Worm (Caenorhabditis elegans): ENCODE data around the gene famh-161.

famh-161 gene

ce11 chrV:20497537-20497936 is 36.4 kb downstream of the famh-161 start (continued):
- peak; percentile 42; the same call in 1 of the 2 replicates for TF ChIP-seq cebp-2 (GFP tag; IDR thresholded peaks at IDR 0.05)
- TF ChIP-seq die-1 (tag; optimal IDR thresholded peaks at IDR 0.05), result no peak
- TF ChIP-seq Y95B8A.8 (GFP tag; IDR thresholded peaks at IDR 0.05), result 0 out of 2 replicates have a peak, but pooled peaks have one; percentile 56
- no peak for TF ChIP-seq fkh-3 (tag; optimal IDR thresholded peaks at IDR 0.05)
- TF ChIP-seq hmg-20 (GFP tag; IDR thresholded peaks at IDR 0.05), result 0 out of 2 replicates have a peak, but pooled peaks have one; percentile 9
- 0 out of 2 replicates have a peak, but pooled peaks have one; percentile 27 for TF ChIP-seq nfyb-1 (GFP tag; IDR thresholded peaks at IDR 0.05)
- no peak for TF ChIP-seq aptf-3 (GFP tag; IDR thresholded peaks at IDR 0.05)
- no peak for TF ChIP-seq hrde-1 (tag; optimal IDR thresholded peaks at IDR 0.05; ENCODE audit: borderline replicate concordance)
- peak; percentile 41 for TF ChIP-seq F10E7.11 (tag; optimal IDR thresholded peaks at IDR 0.05)
- TF ChIP-seq F22D6.2 (tag; optimal IDR thresholded peaks at IDR 0.05), result no peak
- peak; percentile 57 for TF ChIP-seq lin-54 (GFP tag; optimal IDR thresholded peaks at IDR 0.05)
- peak; percentile 47 for TF ChIP-seq xnd-1 (tag; optimal IDR thresholded peaks at IDR 0.05)
- TF ChIP-seq F33H1.4 (GFP tag; IDR thresholded peaks at IDR 0.05), result 0 out of 2 replicates have a peak, but pooled peaks have one; percentile 14
- no peak for TF ChIP-seq aptf-2 (GFP tag; conservative IDR thresholded peaks at IDR 0.05)
- no peak for TF ChIP-seq ztf-6 (GFP tag; IDR thresholded peaks at IDR 0.05)
- no peak for TF ChIP-seq ceh-58 (GFP tag; IDR thresholded peaks at IDR 0.05)
- TF ChIP-seq ceh-100 (GFP tag; IDR thresholded peaks at IDR 0.05), result peak; percentile 46; the same call in 1 of the 2 replicates
- TF ChIP-seq F39B2.1 (GFP tag; IDR thresholded peaks at IDR 0.05), result no peak
- TF ChIP-seq let-607 (tag; optimal IDR thresholded peaks at IDR 0.05), result peak in 1 of 2 experiments; percentile 72
- TF ChIP-seq egl-18 (GFP tag; IDR thresholded peaks at IDR 0.05), result no peak
- no peak for TF ChIP-seq pha-4 (tag; optimal IDR thresholded peaks at IDR 0.05)
- no peak for TF ChIP-seq lin-35 (GFP tag; optimal IDR thresholded peaks at IDR 0.05)
- TF ChIP-seq sptf-2 (GFP tag; optimal IDR thresholded peaks at IDR 0.05), result no peak
- 0 out of 2 replicates have a peak, but pooled peaks have one; percentile 65 for TF ChIP-seq Y53G8AR.9 (GFP tag; conservative IDR thresholded peaks at IDR 0.05)
- TF ChIP-seq ztf-28 (GFP tag; IDR thresholded peaks at IDR 0.05), result no peak
- TF ChIP-seq C06A6.2 (GFP tag; conservative IDR thresholded peaks at IDR 0.05), result no peak
- peak; percentile 21 for TF ChIP-seq athp-1 (tag; optimal IDR thresholded peaks at IDR 0.05)
- peak; percentile 74 for TF ChIP-seq nhr-90 (tag; optimal IDR thresholded peaks at IDR 0.05)
- TF ChIP-seq tbp1 (GFP tag; optimal IDR thresholded peaks at IDR 0.05), result peak; percentile 45
- no peak for TF ChIP-seq ceh-27 (GFP tag; optimal IDR thresholded peaks at IDR 0.05)

ce11 chrV:20493271-20494231 is 40.4 kb downstream of the famh-161 start, which contains the start of gene B0250.5:
Gene B0250.5, plus strand, starts transcription at chrV:20493924.
- no peak for TF ChIP-seq zfh-2 (GFP tag; conservative IDR thresholded peaks at IDR 0.05)
- no peak for TF ChIP-seq F55B11.4 (tag; optimal IDR thresholded peaks at IDR 0.05; ENCODE audit: borderline replicate concordance, insufficient read depth)
- no peak for TF ChIP-seq somi-1 (GFP tag; optimal IDR thresholded peaks at IDR 0.05)
- TF ChIP-seq sptf-2 (GFP tag; optimal IDR thresholded peaks at IDR 0.05), result no peak
- TF ChIP-seq K11D2.4 (GFP tag; IDR thresholded peaks at IDR 0.05), result no peak
- peak in 1 of 3 experiments; percentile 61 for TF ChIP-seq lin-35 (GFP tag; optimal IDR thresholded peaks at IDR 0.05)
- TF ChIP-seq B0019.2 (GFP tag; conservative IDR thresholded peaks at IDR 0.05), result no peak
- TF ChIP-seq sdz-38 (tag; optimal IDR thresholded peaks at IDR 0.05), result no peak
- no peak for TF ChIP-seq egrh-3 (GFP tag; IDR thresholded peaks at IDR 0.05)
- TF ChIP-seq bed-2 (GFP tag; IDR thresholded peaks at IDR 0.05), result no peak
- TF ChIP-seq T26A5.8 (tag; optimal IDR thresholded peaks at IDR 0.05), result no peak
- no peak for TF ChIP-seq ztf-6 (GFP tag; IDR thresholded peaks at IDR 0.05)
- TF ChIP-seq lin-40 (tag; optimal IDR thresholded peaks at IDR 0.05), result peak; percentile 32
- TF ChIP-seq ztf-18 (tag; optimal IDR thresholded peaks at IDR 0.05), result no peak
- no peak for TF ChIP-seq F57A8.1 (GFP tag; optimal IDR thresholded peaks at IDR 0.05)
- TF ChIP-seq fkh-3 (tag; optimal IDR thresholded peaks at IDR 0.05), result no peak
- TF ChIP-seq madf-6 (GFP tag; IDR thresholded peaks at IDR 0.05), result no peak
- no peak for TF ChIP-seq mxl-1 (tag; optimal IDR thresholded peaks at IDR 0.05)
- peak; percentile 48 to 79 for TF ChIP-seq let-607 (tag; optimal IDR thresholded peaks at IDR 0.05)
- no peak for TF ChIP-seq T07F8.4 (tag; optimal IDR thresholded peaks at IDR 0.05)
- peak; percentile 26; the same call in 1 of the 2 replicates for TF ChIP-seq D2030.7 (GFP tag; IDR thresholded peaks at IDR 0.05)
- TF ChIP-seq die-1 (tag; optimal IDR thresholded peaks at IDR 0.05), result no peak
